Fruit fly (Drosophila melanogaster): Measurements from ENCODE around the gene CG43843.

The CG43843 gene

dm6 chrX:18506639-18507528, 46.7 kb upstream of the CG43843 start (continued):
- peak; percentile 78 for TF ChIP-seq CG2712 (tag; optimal IDR thresholded peaks at IDR 0.05)
- TF ChIP-seq caup (GFP tag; optimal IDR thresholded peaks at IDR 0.05; ENCODE audit: severe bottlenecking): peak; percentile 74
- TF ChIP-seq CG17361 (GFP tag; IDR thresholded peaks at IDR 0.05): peak; percentile 81
- peak; percentile 72 for TF ChIP-seq Fer1 (GFP tag; optimal IDR thresholded peaks at IDR 0.05)
- TF ChIP-seq HLH3B (GFP tag; IDR thresholded peaks at IDR 0.05): peak; percentile 91
- peak; percentile 77 for TF ChIP-seq ken (GFP tag; IDR thresholded peaks at IDR 0.05)
- TF ChIP-seq Abd-B (GFP tag; optimal IDR thresholded peaks at IDR 0.05): peak; percentile 23
- TF ChIP-seq CG8924 (tag; optimal IDR thresholded peaks at IDR 0.05): peak; percentile 64
- peak; percentile 35; the same call in 1 of the 2 replicates for TF ChIP-seq CG10959 (GFP tag; IDR thresholded peaks at IDR 0.05)
- peak; percentile 70 for TF ChIP-seq pb (GFP tag; optimal IDR thresholded peaks at IDR 0.05)
- TF ChIP-seq crp (GFP tag; optimal IDR thresholded peaks at IDR 0.05): peak in 1 of 2 experiments; percentile 21
- no peak for TF ChIP-seq Bgb (GFP tag; IDR thresholded peaks at IDR 0.05; ENCODE audit: partially characterized antibody)
- peak; percentile 33 for TF ChIP-seq Atf3 (GFP tag; optimal IDR thresholded peaks at IDR 0.05)
- peak; percentile 73 for TF ChIP-seq CG12219 (GFP tag; optimal IDR thresholded peaks at IDR 0.05)
- peak; percentile 80 for TF ChIP-seq HHEX (GFP tag; optimal IDR thresholded peaks at IDR 0.05)
- TF ChIP-seq H15 (GFP tag; IDR thresholded peaks at IDR 0.05): peak; percentile 58; the same call in 1 of the 3 replicates
- peak; percentile 75 for TF ChIP-seq Side (GFP tag; optimal IDR thresholded peaks at IDR 0.05)
- no peak for TF ChIP-seq hb (GFP tag; IDR thresholded peaks at IDR 0.05; ENCODE audit: partially characterized antibody)
- TF ChIP-seq CG32772 (GFP tag; IDR thresholded peaks at IDR 0.05): peak; percentile 70
- TF ChIP-seq CG31441 (GFP tag; IDR thresholded peaks at IDR 0.05): peak; percentile 75
- peak; percentile 63 for TF ChIP-seq cwo (GFP tag; optimal IDR thresholded peaks at IDR 0.05)
- TF ChIP-seq sim (GFP tag; IDR thresholded peaks at IDR 0.05): peak; percentile 55
- peak; percentile 90 for TF ChIP-seq zfh1 (GFP tag; IDR thresholded peaks at IDR 0.05)
- TF ChIP-seq vnd (GFP tag; IDR thresholded peaks at IDR 0.05; ENCODE audit: partially characterized antibody): no peak
- peak; percentile 67 for TF ChIP-seq CG6854 (GFP tag; optimal IDR thresholded peaks at IDR 0.05)
- TF ChIP-seq Ada2b (GFP tag; IDR thresholded peaks at IDR 0.05): peak; percentile 87
- TF ChIP-seq CG18011 (GFP tag; optimal IDR thresholded peaks at IDR 0.05): peak; percentile 68
- TF ChIP-seq Elba2 (GFP tag; optimal IDR thresholded peaks at IDR 0.05): no peak
- peak; percentile 72 for TF ChIP-seq CG10267 (tag; optimal IDR thresholded peaks at IDR 0.05)
- TF ChIP-seq Hr78 (GFP tag; optimal IDR thresholded peaks at IDR 0.05): no peak
- peak; percentile 44 for TF ChIP-seq Dad (GFP tag; optimal IDR thresholded peaks at IDR 0.05)
- TF ChIP-seq Ets97D (GFP tag; optimal IDR thresholded peaks at IDR 0.05): peak; percentile 50
- TF ChIP-seq trem (tag; optimal IDR thresholded peaks at IDR 0.05): peak; percentile 39
- no peak for TF ChIP-seq Scr (GFP tag; IDR thresholded peaks at IDR 0.05; ENCODE audit: partially characterized antibody)
- peak; percentile 78 for TF ChIP-seq CG12391 (tag; optimal IDR thresholded peaks at IDR 0.05)
- TF ChIP-seq zen (tag; optimal IDR thresholded peaks at IDR 0.05): peak; percentile 54
- no peak for TF ChIP-seq bbx (GFP tag; IDR thresholded peaks at IDR 0.05; ENCODE audit: partially characterized antibody)
- TF ChIP-seq rib (GFP tag; IDR thresholded peaks at IDR 0.05): no peak
- TF ChIP-seq grau (tag; optimal IDR thresholded peaks at IDR 0.05): peak; percentile 63
- TF ChIP-seq Doc2 (GFP tag; IDR thresholded peaks at IDR 0.05): no peak
- TF ChIP-seq nom (GFP tag; optimal IDR thresholded peaks at IDR 0.05): no peak
- peak; percentile 12 for TF ChIP-seq CG8290 (GFP tag; optimal IDR thresholded peaks at IDR 0.05)
- peak in 1 of 2 experiments; percentile 81 for TF ChIP-seq CG8290 (tag; optimal IDR thresholded peaks at IDR 0.05)
- no peak for TF ChIP-seq CG15479 (GFP tag; optimal IDR thresholded peaks at IDR 0.05)
- TF ChIP-seq knrl (GFP tag; IDR thresholded peaks at IDR 0.05; ENCODE audit: partially characterized antibody): no peak
- no peak for TF ChIP-seq CG12299 (tag; optimal IDR thresholded peaks at IDR 0.05)
- TF ChIP-seq aop (GFP tag; IDR thresholded peaks at IDR 0.05): peak; percentile 34; the same call in 1 of the 2 replicates
